Worm (Caenorhabditis elegans) whole organism, L4/young adult: Measurements from ENCODE around the gene mrps-25.

Experiments used
- W03F9.2 ChIP-seq: fragments of 150-350 bp; optimal IDR thresholded peaks from 2 replicates; lab custom pipeline; 2014; ENCODE audit warnings: missing biosample characterization, missing genetic modification characterization
- dao-5 ChIP-seq: sonication (generic microtip); optimal IDR thresholded peaks from 2 replicates; lab custom pipeline; 2016; ENCODE audit warnings: missing genotype, missing genetic modification characterization, moderate library complexity, missing compliant biosample characterization
- him-1 ChIP-seq: sonication (generic microtip); optimal IDR thresholded peaks from 2 replicates; lab custom pipeline; 2016; ENCODE audit warnings: missing genotype, missing genetic modification reagents, missing genetic modification characterization, missing compliant biosample characterization

The mrps-25 gene

DNA sequence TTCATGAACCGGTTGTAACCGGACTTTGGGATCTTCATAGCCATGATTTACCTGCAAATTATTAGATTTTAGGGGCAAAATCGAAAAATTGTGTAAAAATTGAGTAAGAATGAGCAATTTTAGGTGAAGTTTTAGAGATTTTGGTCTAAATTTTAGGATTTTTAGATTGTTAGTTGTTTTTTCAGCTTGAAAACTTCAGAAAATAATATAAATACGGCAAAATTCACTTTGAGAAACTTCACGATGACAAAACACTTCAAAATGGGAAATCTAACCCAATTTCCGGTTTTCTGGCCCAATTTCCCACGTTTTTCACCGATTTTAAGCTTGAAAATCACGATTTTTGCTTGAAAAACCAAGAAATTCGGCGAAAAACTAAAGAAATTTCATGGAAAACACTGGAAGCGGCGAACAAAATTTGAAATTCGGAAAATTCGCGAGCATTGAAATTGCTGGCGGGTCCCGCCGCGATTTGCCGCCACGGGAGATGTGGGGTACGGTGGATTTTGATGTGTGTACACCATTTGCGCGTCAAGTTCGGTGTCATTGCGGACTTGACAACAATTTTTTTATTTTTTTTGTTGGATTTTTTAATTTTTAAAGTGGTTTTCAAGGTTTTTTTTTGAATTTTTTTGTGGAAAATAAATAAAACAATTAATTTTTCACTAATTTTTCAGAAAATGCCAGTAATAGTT lies 37.3 kb downstream of the mrps-25 start, which contains the start of the genes cct-8 and Y55F3AR.2:
Gene cct-8 (minus strand): TSS at position 51 of the 695 bp plus-strand sequence.
Gene Y55F3AR.2 (plus strand): TSS at position 672 of the 695 bp plus-strand sequence.
- TF ChIP-seq him-1 (tag; lab: Kevin White, UChicago): peak; percentile 94
- peak; percentile 97 for TF ChIP-seq W03F9.2
- no peak for TF ChIP-seq dao-5

ce11 chrIV:1096154-1096553 lies 39.5 kb downstream of the mrps-25 start:
- no peak for TF ChIP-seq him-1 (tag; lab: Kevin White, UChicago)
- TF ChIP-seq dao-5: no peak
- no peak for TF ChIP-seq W03F9.2

ce11 chrIV:1097153-1097552 lies 40.5 kb downstream of the mrps-25 start, which contains the start of gene cox-18:
cox-18 (plus strand) TSS chrIV:1097453.
- no peak for TF ChIP-seq dao-5
- TF ChIP-seq W03F9.2: no peak
- TF ChIP-seq him-1 (tag; lab: Kevin White, UChicago): no peak

- no peak for TF ChIP-seq W03F9.2
- no peak for TF ChIP-seq dao-5
- no peak for TF ChIP-seq him-1 (tag; lab: Kevin White, UChicago)
These were observed 47.8 kb downstream of the mrps-25 start, which contains the start of the genes C44B12.9 and C44B12.3 for ce11 chrIV:1104518-1104917. C44B12.9 (minus strand) TSS chrIV:1104618. C44B12.3 (plus strand) TSS chrIV:1104766.

ce11 chrIV:1105104-1105503 lies 48.4 kb downstream of the mrps-25 start:
- no peak for TF ChIP-seq dao-5
- no peak for TF ChIP-seq him-1 (tag; lab: Kevin White, UChicago)
- TF ChIP-seq W03F9.2: no peak

DNA sequence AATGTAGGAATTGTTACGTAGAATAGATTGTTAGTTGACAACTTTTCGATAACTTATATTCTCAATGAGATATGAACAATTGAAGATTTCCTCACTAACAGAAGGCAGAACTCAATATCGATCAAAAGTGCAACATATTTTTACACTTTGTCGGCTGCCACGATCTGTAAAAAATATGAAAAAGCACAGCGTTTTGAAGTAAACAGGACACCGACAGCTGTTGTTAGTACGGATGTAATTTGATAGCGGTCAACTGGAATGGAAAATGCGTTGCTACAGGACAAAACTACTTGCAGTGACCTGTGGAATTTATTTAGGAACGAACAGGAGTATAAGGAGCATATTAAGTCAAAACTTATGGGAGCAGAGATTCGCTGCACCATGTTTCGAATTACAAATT lies 49.3 kb downstream of the mrps-25 start:
- TF ChIP-seq dao-5 (no peak), him-1 (tag; lab: Kevin White, UChicago) (no peak), W03F9.2 (no peak)

- TF ChIP-seq dao-5 (no peak), him-1 (tag; lab: Kevin White, UChicago) (no peak), W03F9.2 (no peak)
These were observed 50.5 kb downstream of the mrps-25 start, which contains the start of gene ost-1 for ce11 chrIV:1107190-1107589. ost-1 (plus strand) TSS chrIV:1107396.
